Worm (Caenorhabditis elegans): ENCODE data around the gene srh-172.

ce11 chrV:20005724-20006132 lies 46.9 kb downstream of the srh-172 start:
- TF ChIP-seq him-1 (tag; optimal IDR thresholded peaks at IDR 0.05) (peak; percentile 23), W03F9.2 (tag; optimal IDR thresholded peaks at IDR 0.05) (no peak), dao-5 (tag; optimal IDR thresholded peaks at IDR 0.05) (no peak)

Data from whole organism, L4/young adult.